Fruit fly (Drosophila melanogaster) Kc167 (cell line): ENCODE data around the gene PGRP-SB1.

Source experiments
- psq ChIP-seq: fragments of >200 bp; optimal IDR thresholded peaks from 2 replicates; lab custom pipeline; 2017; ENCODE audit warnings: missing external identifiers
- ttk ChIP-seq: sonication (Bioruptor generic); optimal IDR thresholded peaks from 2 replicates; lab custom pipeline; 2017; ENCODE audit warnings: missing external identifiers

DNA sequence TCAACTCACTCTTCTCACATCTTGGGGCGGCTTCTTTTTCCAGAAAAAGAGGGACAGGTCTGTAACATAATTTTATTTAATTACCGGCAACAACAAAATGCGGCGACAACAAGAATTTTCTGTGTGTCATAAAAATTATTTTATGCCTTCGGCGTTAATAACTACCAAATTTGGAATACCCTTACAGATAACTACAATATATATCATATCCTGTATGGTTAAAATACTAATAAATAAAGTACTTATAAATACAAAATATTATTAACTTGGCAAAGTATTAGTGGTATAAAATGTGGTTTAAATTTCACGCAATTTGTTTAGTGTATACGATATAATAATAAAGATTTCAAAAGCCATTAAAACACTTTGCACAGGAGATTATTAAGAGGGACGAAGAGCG is 23.0 kb upstream of the PGRP-SB1 start:
- TF ChIP-seq psq (no peak), ttk (lab: Kevin White, UChicago) (no peak)
